Worm (Caenorhabditis elegans): ENCODE results near the gene F55B12.10.

- TF ChIP-seq zip-8 (tag; optimal IDR thresholded peaks at IDR 0.05) (no peak), nhr-28 (tag; optimal IDR thresholded peaks at IDR 0.05) (no peak), unc-39 (tag; optimal IDR thresholded peaks at IDR 0.05) (no peak), nhr-76 (tag; optimal IDR thresholded peaks at IDR 0.05) (no peak)
These were observed 40.6 kb downstream of the F55B12.10 start for ce11 chrV:13880163-13880562.

Data from whole organism, mixed stage, embryonic.